Fruit fly (Drosophila melanogaster) whole organism, embryonic: Measurements from ENCODE around the gene Cpr65Aw.

Source experiments
- Abd-B ChIP-seq: fragments of 200-800 bp; sonication (Bioruptor generic); optimal IDR thresholded peaks from 2 replicates; lab custom pipeline; 2018; ENCODE audit warnings: missing biosample characterization, mild to moderate bottlenecking, missing genetic modification characterization, moderate library complexity
- Aef1 ChIP-seq: fragments of 200-800 bp; sonication (Bioruptor generic); IDR thresholded peaks from 3 replicates; pipeline ENCODE4 v1.3.6; 2022; ENCODE audit warnings: missing biosample characterization, missing genetic modification characterization
- B-H1 ChIP-seq: fragments of 200-800 bp; sonication (Bioruptor generic); IDR thresholded peaks from 3 replicates; pipeline ENCODE4 v1.3.6; 2022; ENCODE audit warnings: missing biosample characterization, missing genetic modification characterization
- B-H2 ChIP-seq: fragments of 200-800 bp; sonication (Bioruptor generic); optimal IDR thresholded peaks from 2 replicates; lab custom pipeline; 2018; ENCODE audit warnings: missing biosample characterization, mild to moderate bottlenecking, missing genetic modification characterization
- Bgb ChIP-seq: fragments of 200-800 bp; sonication (Bioruptor generic); IDR thresholded peaks from 2 replicates; pipeline ENCODE4 v1.3.6; 2022; ENCODE audit warnings: missing biosample characterization, missing genetic modification characterization; ENCODE audit not compliant: partially characterized antibody
- CG10274 ChIP-seq: fragments of 200-800 bp; sonication (Bioruptor generic); optimal IDR thresholded peaks from 3 replicates; lab custom pipeline; 2017; ENCODE audit warnings: missing biosample characterization, mild to moderate bottlenecking, missing genetic modification characterization
- CG10543 ChIP-seq: fragments of 200-800 bp; sonication (Bioruptor generic); optimal IDR thresholded peaks from 3 replicates; lab custom pipeline; 2017; ENCODE audit warnings: missing biosample characterization, mild to moderate bottlenecking, missing genetic modification characterization, moderate library complexity
- CG11456 ChIP-seq: fragments of 200-800 bp; sonication (Bioruptor generic); IDR thresholded peaks from 3 replicates; pipeline ENCODE4 v1.3.6; 2022; ENCODE audit warnings: missing biosample characterization, missing genetic modification characterization
- CG13624 ChIP-seq: fragments of 200-800 bp; sonication (Bioruptor generic); optimal IDR thresholded peaks from 2 replicates; lab custom pipeline; 2016; ENCODE audit warnings: missing biosample characterization, missing genetic modification characterization
- CG14710 ChIP-seq: fragments of 200-800 bp; sonication (Bioruptor generic); optimal IDR thresholded peaks from 3 replicates; lab custom pipeline; 2019; ENCODE audit warnings: missing biosample characterization, mild to moderate bottlenecking, missing genetic modification characterization, moderate library complexity
- CG16779 ChIP-seq: fragments of 200-800 bp; sonication (Bioruptor generic); IDR thresholded peaks from 2 replicates; pipeline ENCODE4 v1.3.6; 2022; ENCODE audit warnings: missing biosample characterization, missing genetic modification characterization
- CG17186 ChIP-seq: fragments of 200-800 bp; sonication (Bioruptor generic); optimal IDR thresholded peaks from 3 replicates; lab custom pipeline; 2017; ENCODE audit warnings: missing biosample characterization, missing genetic modification reagents, missing genetic modification characterization
- CG17328 ChIP-seq: fragments of 200-800 bp; sonication (Bioruptor generic); IDR thresholded peaks from 2 replicates; pipeline ENCODE4 v1.3.6; 2022; ENCODE audit warnings: missing biosample characterization, missing genetic modification characterization
- CG18599 ChIP-seq: fragments of 200-800 bp; sonication (Bioruptor generic); optimal IDR thresholded peaks from 3 replicates; lab custom pipeline; 2017; ENCODE audit warnings: missing biosample characterization, missing genetic modification characterization, mild to moderate bottlenecking, moderate library complexity, missing genetic modification reagents
- CG2202 ChIP-seq: fragments of 200-800 bp; sonication (Bioruptor generic); optimal IDR thresholded peaks from 2 replicates; lab custom pipeline; 2018; ENCODE audit warnings: missing biosample characterization, mild to moderate bottlenecking, missing genetic modification characterization
- CG31388 ChIP-seq: fragments of 200-800 bp; sonication (Bioruptor generic); optimal IDR thresholded peaks from 2 replicates; lab custom pipeline; 2016; ENCODE audit warnings: missing biosample characterization, missing genetic modification characterization
- CG4404 ChIP-seq: fragments of 200-800 bp; sonication (Bioruptor generic); IDR thresholded peaks from 2 replicates; pipeline ENCODE4 v1.3.6; 2022; ENCODE audit warnings: missing biosample characterization, missing genetic modification characterization
- CG4730 ChIP-seq: fragments of 200-800 bp; sonication (Bioruptor generic); IDR thresholded peaks from 2 replicates; pipeline ENCODE4 v1.3.6; 2022; ENCODE audit warnings: missing biosample characterization, missing genetic modification characterization
- CG5180 ChIP-seq: fragments of 200-800 bp; sonication (Bioruptor generic); optimal IDR thresholded peaks from 3 replicates; lab custom pipeline; 2017; ENCODE audit warnings: missing biosample characterization, missing genetic modification characterization, mild to moderate bottlenecking, moderate library complexity, missing genetic modification reagents
- CG7357 ChIP-seq: fragments of 200-800 bp; sonication (Bioruptor generic); IDR thresholded peaks from 3 replicates; pipeline ENCODE4 v1.3.6; 2022; ENCODE audit warnings: missing biosample characterization, missing genetic modification characterization
- CHES-1-like ChIP-seq: fragments of 200-800 bp; sonication (Bioruptor generic); optimal IDR thresholded peaks from 2 replicates; lab custom pipeline; 2016; ENCODE audit warnings: missing biosample characterization, missing genetic modification characterization
- D ChIP-seq, 2 experiments: fragments of 200-800 bp in 1 of 2; fragments of >200 bp in 1 of 2; sonication (Bioruptor generic) in 1 of 2; optimal IDR thresholded peaks; 2 replicates in 1 of 2; 3 replicates in 1 of 2; lab custom pipeline; 2017; ENCODE audit warnings: mild to moderate bottlenecking in 1 of 2, missing biosample characterization in 1 of 2, missing genetic modification characterization in 1 of 2, missing genetic modification reagents in 1 of 2
- Ets65A ChIP-seq: fragments of 200-800 bp; sonication (Bioruptor generic); peaks from one replicate; lab custom pipeline; 2016; ENCODE audit warnings: missing biosample characterization, missing genetic modification characterization
- HLHmδ ChIP-seq: fragments of 200-800 bp; sonication (Bioruptor generic); optimal IDR thresholded peaks from 2 replicates; lab custom pipeline; 2018; ENCODE audit warnings: missing biosample characterization, mild to moderate bottlenecking, missing genetic modification characterization, moderate library complexity
- Hey ChIP-seq: fragments of 200-800 bp; sonication (Bioruptor generic); optimal IDR thresholded peaks from 3 replicates; lab custom pipeline; 2018; ENCODE audit warnings: missing biosample characterization, mild to moderate bottlenecking, missing genetic modification characterization
- HmgD ChIP-seq: fragments of 200-800 bp; sonication (Bioruptor generic); optimal IDR thresholded peaks from 3 replicates; lab custom pipeline; 2016; ENCODE audit warnings: missing biosample characterization, missing genetic modification characterization
- Hr3 ChIP-seq: fragments of 200-800 bp; sonication (Bioruptor generic); optimal IDR thresholded peaks from 3 replicates; lab custom pipeline; 2016; ENCODE audit warnings: missing biosample characterization, missing genetic modification characterization
- Max ChIP-seq: fragments of 200-800 bp; sonication (Bioruptor generic); optimal IDR thresholded peaks from 2 replicates; lab custom pipeline; 2016; ENCODE audit warnings: missing biosample characterization, mild to moderate bottlenecking, missing genetic modification characterization
- Mes4 ChIP-seq: fragments of 200-800 bp; sonication (Bioruptor generic); optimal IDR thresholded peaks from 2 replicates; lab custom pipeline; 2016; ENCODE audit warnings: missing biosample characterization, missing genetic modification characterization
- NC2α ChIP-seq: fragments of 200-800 bp; sonication (Bioruptor generic); optimal IDR thresholded peaks from 2 replicates; lab custom pipeline; 2016; ENCODE audit warnings: missing biosample characterization, missing genetic modification characterization
- Oli ChIP-seq: fragments of 200-800 bp; sonication (Bioruptor generic); optimal IDR thresholded peaks from 2 replicates; lab custom pipeline; 2018; ENCODE audit warnings: missing biosample characterization, mild to moderate bottlenecking, missing genetic modification characterization, moderate library complexity
- ap ChIP-seq: fragments of 200-800 bp; sonication (Bioruptor generic); IDR thresholded peaks from 2 replicates; pipeline ENCODE4 v1.3.6; 2022; ENCODE audit warnings: missing biosample characterization, missing genetic modification characterization
- cg ChIP-seq: fragments of 200-800 bp; sonication (Bioruptor generic); optimal IDR thresholded peaks from 3 replicates; lab custom pipeline; 2019; ENCODE audit warnings: missing biosample characterization, mild to moderate bottlenecking, missing genetic modification characterization, moderate library complexity
- danr ChIP-seq: fragments of 200-800 bp; sonication (Bioruptor generic); IDR thresholded peaks from 2 replicates; pipeline ENCODE4 v1.3.6; 2022; ENCODE audit warnings: missing biosample characterization, missing genetic modification characterization
- dmrt99B ChIP-seq: fragments of 200-800 bp; sonication (Bioruptor generic); optimal IDR thresholded peaks from 2 replicates; lab custom pipeline; 2018; ENCODE audit warnings: missing biosample characterization, mild to moderate bottlenecking, missing genetic modification characterization, moderate library complexity
- en ChIP-seq: fragments of 200-800 bp; sonication (Bioruptor generic); optimal IDR thresholded peaks from 2 replicates; lab custom pipeline; 2016; ENCODE audit warnings: missing biosample characterization, missing genetic modification characterization
- esg ChIP-seq: fragments of 200-800 bp; sonication (Bioruptor generic); conservative IDR thresholded peaks from 2 replicates; pipeline ENCODE4 v1.3.6; 2022; ENCODE audit warnings: missing biosample characterization, missing genetic modification characterization
- lilli ChIP-seq: fragments of 200-800 bp; sonication (Bioruptor generic); optimal IDR thresholded peaks from 3 replicates; lab custom pipeline; 2016; ENCODE audit warnings: missing biosample characterization, missing genetic modification characterization
- mirr ChIP-seq: fragments of 200-800 bp; sonication (Bioruptor generic); optimal IDR thresholded peaks from 3 replicates; lab custom pipeline; 2018; ENCODE audit warnings: missing biosample characterization, mild to moderate bottlenecking, missing genetic modification characterization
- otp ChIP-seq: fragments of 200-800 bp; sonication (Bioruptor generic); IDR thresholded peaks from 3 replicates; pipeline ENCODE4, ENCODE4 v1.3.6; 2022; ENCODE audit warnings: missing biosample characterization, missing genetic modification characterization
- p53 ChIP-seq: fragments of 200-800 bp; sonication (Bioruptor generic); optimal IDR thresholded peaks from 2 replicates; lab custom pipeline; 2016; ENCODE audit warnings: missing biosample characterization, missing genetic modification characterization
- prd ChIP-seq, 3 experiments: fragments of >200 bp in 2 of 3; fragments of 200-800 bp in 1 of 3; sonication (Bioruptor generic) in 1 of 3; optimal IDR thresholded peaks in 2 of 3; IDR thresholded peaks in 1 of 3; 2 replicates in 2 of 3; 3 replicates in 1 of 3; pipeline versions ENCODE4 v1.3.6 to Lab custom; 2017 to 2022; ENCODE audit warnings: missing biosample characterization in 1 of 3, missing genetic modification characterization in 1 of 3
- psq ChIP-seq: fragments of 200-800 bp; sonication (Bioruptor generic); optimal IDR thresholded peaks from 2 replicates; lab custom pipeline; 2017; ENCODE audit warnings: missing biosample characterization, missing genetic modification characterization
- salm ChIP-seq: fragments of 200-800 bp; sonication (Bioruptor generic); optimal IDR thresholded peaks from 2 replicates; lab custom pipeline; 2018; ENCODE audit warnings: missing biosample characterization, mild to moderate bottlenecking, missing genetic modification characterization
- seq ChIP-seq: fragments of 200-800 bp; sonication (Bioruptor generic); IDR thresholded peaks from 2 replicates; pipeline ENCODE4 v1.3.6; 2022; ENCODE audit warnings: missing biosample characterization, missing genetic modification characterization
- so ChIP-seq: fragments of 200-800 bp; sonication (Bioruptor generic); IDR thresholded peaks from 3 replicates; pipeline ENCODE4 v1.3.6; 2022; ENCODE audit warnings: missing biosample characterization, missing genetic modification characterization
- tx ChIP-seq: fragments of 200-800 bp; sonication (Bioruptor generic); optimal IDR thresholded peaks from 2 replicates; lab custom pipeline; 2016; ENCODE audit warnings: missing biosample characterization, missing genetic modification characterization
- unpg ChIP-seq: fragments of 200-800 bp; sonication (Bioruptor generic); optimal IDR thresholded peaks from 3 replicates; lab custom pipeline; 2018; ENCODE audit warnings: missing biosample characterization, mild to moderate bottlenecking, missing genetic modification characterization, moderate library complexity

Cpr65Aw gene

dm6 chr3L:6124616-6125408 lies 17.4 kb downstream of the Cpr65Aw start (continued):
- TF ChIP-seq prd (optimal IDR thresholded peaks at IDR 0.05; lab: Kevin White, UChicago) = peak in 1 of 2 experiments; percentile 5
- TF ChIP-seq prd (GFP tag; IDR thresholded peaks at IDR 0.05; lab: Robert Waterston, UW) = no peak
- peak; percentile 71 for TF ChIP-seq B-H2
- TF ChIP-seq Ets65A (GFP tag; lab: Kevin White, UChicago) = peak; percentile 100
- peak; percentile 5 for TF ChIP-seq Abd-B (GFP tag; lab: Kevin White, UChicago)
- peak; percentile 49 for TF ChIP-seq CG17186 (GFP tag; lab: Kevin White, UChicago)
- TF ChIP-seq Mes4 (GFP tag; lab: Kevin White, UChicago) = peak; percentile 75
- peak; percentile 76 for TF ChIP-seq unpg (GFP tag; lab: Kevin White, UChicago)
- no peak for TF ChIP-seq HmgD (GFP tag; lab: Kevin White, UChicago)
- TF ChIP-seq CG2202 (tag; lab: Kevin White, UChicago) = peak; percentile 59
- no peak for TF ChIP-seq tx (GFP tag; lab: Kevin White, UChicago)
- TF ChIP-seq Oli (tag; lab: Kevin White, UChicago) = peak; percentile 40
- peak; percentile 76; the same call in 2 of the 3 replicates for TF ChIP-seq so (GFP tag; lab: Robert Waterston, UW)
- TF ChIP-seq NC2α = peak; percentile 23
- TF ChIP-seq CG18599 (GFP tag; lab: Kevin White, UChicago) = peak; percentile 79
- peak; percentile 70; the same call in 2 of the 3 replicates for TF ChIP-seq B-H1 (GFP tag; lab: Robert Waterston, UW)
- peak; percentile 89 for TF ChIP-seq CG17328
- no peak for TF ChIP-seq CG31388 (GFP tag; lab: Kevin White, UChicago)
- TF ChIP-seq Aef1 (GFP tag; lab: Robert Waterston, UW) = 0 out of 3 replicates have a peak, but pooled peaks have one; percentile 14
- TF ChIP-seq Bgb (GFP tag; lab: Robert Waterston, UW) = peak; percentile 22; the same call in 1 of the 2 replicates
- TF ChIP-seq HLHmδ (GFP tag; lab: Kevin White, UChicago) = peak; percentile 97
- TF ChIP-seq Hr3 = no peak
- peak; percentile 41; the same call in 1 of the 2 replicates for TF ChIP-seq danr
- peak; percentile 70 for TF ChIP-seq p53 (GFP tag; lab: Kevin White, UChicago)
- TF ChIP-seq salm (tag; lab: Kevin White, UChicago) = peak; percentile 54
- TF ChIP-seq Hey (tag; lab: Kevin White, UChicago) = peak; percentile 43
- peak; percentile 91; the same call in 2 of the 3 replicates for TF ChIP-seq CG11456 (GFP tag; lab: Robert Waterston, UW)
- TF ChIP-seq esg (GFP tag; lab: Robert Waterston, UW) = peak; percentile 25
- TF ChIP-seq CG14710 = peak; percentile 61
- no peak for TF ChIP-seq CG4404 (GFP tag; lab: Robert Waterston, UW)
- peak; percentile 19; the same call in 1 of the 2 replicates for TF ChIP-seq CG4730 (GFP tag; lab: Robert Waterston, UW)
- peak; percentile 84 for TF ChIP-seq mirr (GFP tag; lab: Kevin White, UChicago)
- TF ChIP-seq seq (GFP tag; lab: Robert Waterston, UW) = peak; percentile 79
- 0 out of 2 replicates have a peak, but pooled peaks have one; percentile 39 for TF ChIP-seq CG16779 (GFP tag; lab: Robert Waterston, UW)
- TF ChIP-seq en = peak; percentile 77
- TF ChIP-seq psq = no peak
- TF ChIP-seq Max = peak; percentile 40
- TF ChIP-seq CHES-1-like (GFP tag; lab: Kevin White, UChicago) = peak; percentile 33
- TF ChIP-seq lilli = peak; percentile 32
- no peak for TF ChIP-seq cg (GFP tag; lab: Kevin White, UChicago)
- TF ChIP-seq CG13624 = peak; percentile 13
- peak; percentile 92 for TF ChIP-seq otp (GFP tag; lab: Robert Waterston, UW)
- no peak for TF ChIP-seq D (optimal IDR thresholded peaks at IDR 0.05; lab: Kevin White, UChicago)
- peak; percentile 76 for TF ChIP-seq D (GFP tag; optimal IDR thresholded peaks at IDR 0.05; lab: Kevin White, UChicago)
- TF ChIP-seq dmrt99B (tag; lab: Kevin White, UChicago) = peak; percentile 55
- peak; percentile 88 for TF ChIP-seq CG7357
- peak; percentile 59 for TF ChIP-seq CG10543
- peak; percentile 39 for TF ChIP-seq CG5180 (GFP tag; lab: Kevin White, UChicago)
- TF ChIP-seq CG10274 (GFP tag; lab: Kevin White, UChicago) = peak; percentile 69
- TF ChIP-seq ap (GFP tag; lab: Robert Waterston, UW) = peak; percentile 61
